Worm (Caenorhabditis elegans) whole organism, L4 larva: ENCODE measurements around the gene Y53C12B.1.

ENCODE experiments used
- ZK546.5 ChIP-seq, 2 experiments: sonication (generic microtip); optimal IDR thresholded peaks; 2 replicates each; lab custom pipeline; 2017; ENCODE audit warnings: missing biosample characterization in 2 of 2, missing genetic modification characterization in 2 of 2
- daf-12 ChIP-seq: fragments of 150-350 bp; optimal IDR thresholded peaks from 2 replicates; lab custom pipeline; 2014; ENCODE audit warnings: missing biosample characterization, missing genetic modification reagents, missing genetic modification characterization
- lin-15B ChIP-seq: fragments of 150-350 bp; sonication (generic microtip); optimal IDR thresholded peaks from 3 replicates; lab custom pipeline; 2014; ENCODE audit warnings: missing biosample characterization, missing genetic modification characterization
- skn-1 ChIP-seq: fragments of 150-350 bp; optimal IDR thresholded peaks from 2 replicates; lab custom pipeline; 2014; ENCODE audit warnings: missing biosample characterization, missing genetic modification characterization

DNA sequence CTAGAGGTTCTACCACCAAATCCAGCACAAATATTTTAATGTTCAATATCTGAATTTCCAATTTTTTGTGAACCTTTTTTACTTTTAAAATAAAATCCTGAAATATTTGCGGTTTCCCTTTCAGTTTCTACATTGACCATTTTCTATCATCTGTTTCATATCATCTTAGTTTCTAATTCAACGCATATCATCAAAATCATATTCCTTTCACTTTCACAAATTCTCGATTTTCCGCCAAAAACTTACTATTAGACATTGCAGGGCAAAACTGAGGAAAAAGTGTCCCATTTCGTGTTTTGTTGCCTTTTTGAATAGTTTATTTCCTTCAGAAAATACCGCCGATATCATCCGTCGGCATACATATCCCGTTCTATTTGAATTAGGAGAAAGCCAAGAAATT is 20.8 kb downstream of the Y53C12B.1 start:
- TF ChIP-seq daf-12 (tag; lab: Kevin White, UChicago): no peak
- TF ChIP-seq ZK546.5 (tag; optimal IDR thresholded peaks at IDR 0.05; lab: Kevin White, UChicago): no peak
- no peak for TF ChIP-seq lin-15B
- no peak for TF ChIP-seq skn-1
